Worm (Caenorhabditis elegans): ENCODE data around the gene glb-2.
"Not testable (repeated sequence)": the region's sequence is repeated elsewhere in the genome, so short reads cannot be mapped to it uniquely, and the experiment has no call there.

Gene glb-2

ce11 chrIV:7258253-7258652 lies 4.8 kb downstream of the glb-2 start, which contains the start of gene C06E4.6:
TSS of gene C06E4.6 (minus strand) at chrIV:7258303.
- no peak for TF ChIP-seq unc-62 (GFP tag; optimal IDR thresholded peaks at IDR 0.05)

DNA sequence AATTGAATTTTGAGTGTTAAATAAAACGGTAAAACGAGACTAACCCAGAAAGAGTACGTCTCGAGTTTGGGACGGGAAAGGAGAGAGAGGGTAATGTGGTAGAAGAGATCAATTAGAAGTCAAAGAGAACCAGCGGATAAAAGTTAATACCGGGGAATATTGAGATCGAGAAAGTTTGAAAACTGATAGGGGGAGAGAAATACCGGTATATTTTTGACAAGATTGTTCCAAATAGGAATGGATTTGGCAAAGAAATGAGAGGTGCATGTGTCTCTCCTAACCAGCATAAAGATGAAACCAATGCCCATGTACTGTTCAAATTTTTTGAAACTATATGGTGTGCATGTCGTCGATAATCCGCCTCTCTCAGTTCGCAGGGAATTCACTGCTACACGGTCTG lies 8.3 kb downstream of the glb-2 start, which contains the start of gene C06E4.5:
Gene C06E4.5, plus strand, starts transcription at position 301 of the 400 bp plus-strand sequence.
- not testable (repeated sequence) for TF ChIP-seq unc-62 (GFP tag; optimal IDR thresholded peaks at IDR 0.05)

ce11 chrIV:7253271-7253670 lies 9.8 kb downstream of the glb-2 start:
- no peak for TF ChIP-seq unc-62 (GFP tag; optimal IDR thresholded peaks at IDR 0.05)

DNA sequence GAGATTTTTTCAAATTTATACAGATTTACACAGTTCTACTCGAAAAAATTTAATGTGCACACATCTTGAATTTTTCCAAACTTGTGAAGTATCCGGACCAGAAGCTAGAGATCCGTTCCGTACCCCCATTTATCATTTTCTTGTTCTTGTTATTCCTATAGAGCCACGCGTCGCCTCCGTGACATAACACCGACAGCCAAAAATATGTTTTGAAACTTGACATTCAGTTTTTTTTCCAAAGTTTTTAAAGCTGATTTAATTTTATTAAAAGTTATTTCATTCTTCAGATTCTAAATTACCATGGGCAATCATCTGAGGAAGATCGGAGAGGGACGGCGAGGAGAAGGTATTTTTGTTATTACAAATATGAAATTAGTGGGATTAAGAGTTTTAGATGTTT lies 12.9 kb downstream of the glb-2 start, which contains the start of gene D2024.18:
Gene D2024.18, plus strand, starts transcription at position 301 of the 400 bp plus-strand sequence.
- TF ChIP-seq unc-62 (GFP tag; optimal IDR thresholded peaks at IDR 0.05): no peak

ce11 chrIV:7247243-7247642 lies 15.8 kb downstream of the glb-2 start, which contains the start of gene D2024.1:
TSS of gene D2024.1 (plus strand) at chrIV:7247543.
- TF ChIP-seq unc-62 (GFP tag; optimal IDR thresholded peaks at IDR 0.05): not testable (repeated sequence)

- TF ChIP-seq unc-62 (GFP tag; optimal IDR thresholded peaks at IDR 0.05): no peak
Observed at ce11 chrIV:7246553-7246952, 16.5 kb downstream of the glb-2 start, which contains the start of gene col-114. TSS of gene col-114 (minus strand) at chrIV:7246653.

DNA sequence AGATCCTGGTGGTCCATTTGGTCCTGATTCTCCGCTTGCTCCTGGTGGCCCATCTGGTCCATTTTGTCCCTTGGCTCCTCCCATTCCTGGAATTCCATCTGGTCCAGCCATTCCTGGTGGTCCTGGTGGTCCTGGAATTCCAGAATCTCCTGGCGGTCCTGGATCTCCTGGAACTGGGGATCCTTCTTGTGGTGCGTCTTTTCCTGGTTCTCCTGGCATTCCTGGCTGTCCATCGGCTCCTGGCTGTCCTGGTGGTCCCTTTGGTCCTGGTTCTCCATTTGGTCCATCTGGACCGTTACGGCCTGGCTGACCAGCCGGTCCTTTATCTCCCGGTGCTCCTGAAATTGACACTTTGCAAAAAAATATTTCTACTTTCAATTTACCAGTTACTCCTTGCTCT lies 17.4 kb downstream of the glb-2 start:
- no peak for TF ChIP-seq unc-62 (GFP tag; optimal IDR thresholded peaks at IDR 0.05)

DNA sequence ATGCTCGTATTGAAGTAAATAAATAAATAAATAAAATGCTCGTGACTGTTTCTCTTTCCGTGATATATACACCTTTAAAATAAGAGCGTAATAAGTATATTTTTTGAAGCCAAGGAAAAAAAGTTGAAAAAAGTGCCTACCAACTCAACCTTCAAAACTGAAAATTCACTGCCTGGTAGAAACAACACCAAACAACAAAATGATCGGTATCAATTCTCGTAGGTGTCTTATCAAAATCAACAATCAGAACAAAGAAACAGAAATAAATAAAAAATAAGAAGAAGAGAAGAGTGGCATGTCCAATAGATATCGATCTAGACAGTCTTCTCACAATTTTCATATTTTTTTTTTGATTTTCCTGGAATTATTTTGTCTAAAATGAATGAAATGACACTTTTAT lies 19.1 kb downstream of the glb-2 start, which contains the start of gene afmd-1:
Gene afmd-1, plus strand, starts transcription at position 316 of the 400 bp plus-strand sequence.
- TF ChIP-seq unc-62 (GFP tag; optimal IDR thresholded peaks at IDR 0.05): no peak

ce11 chrIV:7242220-7242789 lies 20.7 kb downstream of the glb-2 start, which contains the start of gene gstk-2:
TSS of gene gstk-2 (minus strand) at chrIV:7242270.
- no peak for TF ChIP-seq unc-62 (GFP tag; optimal IDR thresholded peaks at IDR 0.05)

DNA sequence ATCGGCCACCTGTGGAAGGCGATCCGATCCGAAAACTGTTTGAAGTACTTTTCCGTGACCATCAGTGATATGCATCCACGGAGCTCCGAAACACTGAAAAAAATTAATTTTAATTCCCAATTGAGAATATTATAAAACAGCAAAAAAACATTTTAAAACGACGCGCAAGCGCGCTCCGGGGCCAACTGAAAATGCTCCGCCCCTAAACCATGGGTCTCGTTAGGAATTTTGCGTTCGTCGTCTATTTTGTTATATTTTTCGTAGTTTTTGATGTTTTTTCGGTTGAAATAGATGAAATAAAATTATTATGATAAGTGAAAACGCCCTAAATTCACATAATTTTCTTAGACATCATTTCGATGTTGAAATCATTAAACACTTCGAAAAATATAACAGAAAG lies 22.5 kb downstream of the glb-2 start:
- TF ChIP-seq unc-62 (GFP tag; optimal IDR thresholded peaks at IDR 0.05): no peak

DNA sequence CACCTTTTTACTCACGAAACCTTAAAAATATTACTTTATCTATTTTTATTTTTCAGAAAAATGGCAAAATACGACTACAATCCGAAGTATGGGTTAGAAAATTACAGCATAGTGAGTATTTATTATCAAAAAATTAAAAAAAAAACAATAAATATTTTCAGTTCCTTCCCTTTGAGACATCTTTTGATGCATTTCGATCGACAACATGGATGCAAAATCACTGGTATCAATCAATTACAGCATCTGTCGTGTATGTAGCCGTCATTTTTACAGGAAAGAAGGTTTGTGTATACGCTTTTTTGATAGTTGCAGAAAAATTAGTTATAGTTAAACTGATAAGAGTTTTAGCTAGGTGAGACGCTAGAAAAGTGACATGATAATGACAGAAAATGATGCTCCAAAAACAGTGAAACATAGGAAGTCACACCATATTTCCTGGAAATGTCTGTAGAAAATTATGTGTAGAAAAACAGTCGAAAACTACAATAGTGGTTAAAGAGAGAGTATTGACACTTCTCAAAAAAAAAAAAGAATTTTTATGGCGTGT lies 25.3 kb downstream of the glb-2 start, which contains the start of gene elo-3:
Gene elo-3, plus strand, starts transcription at position 51 of the 547 bp plus-strand sequence.
- TF ChIP-seq unc-62 (GFP tag; optimal IDR thresholded peaks at IDR 0.05): no peak

- TF ChIP-seq unc-62 (GFP tag; optimal IDR thresholded peaks at IDR 0.05): no peak
Observed at ce11 chrIV:7236248-7236772, 26.7 kb downstream of the glb-2 start.

DNA sequence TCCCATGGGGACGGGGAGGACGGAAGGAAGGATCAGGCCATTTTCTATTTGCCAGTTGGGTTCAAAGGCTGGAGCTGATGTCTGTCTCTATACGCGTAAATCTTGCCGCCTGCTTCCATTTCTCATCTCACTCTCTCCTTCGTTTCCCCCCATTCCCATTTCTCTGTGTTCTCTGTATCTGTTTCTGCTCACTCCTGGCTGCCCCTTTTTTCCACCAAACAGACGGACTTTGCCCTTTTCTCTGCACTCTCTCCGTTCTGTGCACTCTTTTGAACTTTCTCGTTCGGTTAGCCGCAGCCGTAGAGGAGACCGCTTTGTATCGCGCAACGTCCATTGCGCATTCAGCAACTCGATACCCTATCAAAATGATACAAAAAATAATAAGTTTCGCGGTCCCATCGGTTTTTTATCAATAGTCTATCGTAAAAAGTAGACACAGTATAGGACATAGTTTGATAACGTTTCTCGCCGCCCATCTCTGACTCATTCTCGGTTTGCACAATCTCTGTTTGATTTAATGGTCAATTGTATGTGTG lies 27.6 kb downstream of the glb-2 start:
- no peak for TF ChIP-seq unc-62 (GFP tag; optimal IDR thresholded peaks at IDR 0.05)

DNA sequence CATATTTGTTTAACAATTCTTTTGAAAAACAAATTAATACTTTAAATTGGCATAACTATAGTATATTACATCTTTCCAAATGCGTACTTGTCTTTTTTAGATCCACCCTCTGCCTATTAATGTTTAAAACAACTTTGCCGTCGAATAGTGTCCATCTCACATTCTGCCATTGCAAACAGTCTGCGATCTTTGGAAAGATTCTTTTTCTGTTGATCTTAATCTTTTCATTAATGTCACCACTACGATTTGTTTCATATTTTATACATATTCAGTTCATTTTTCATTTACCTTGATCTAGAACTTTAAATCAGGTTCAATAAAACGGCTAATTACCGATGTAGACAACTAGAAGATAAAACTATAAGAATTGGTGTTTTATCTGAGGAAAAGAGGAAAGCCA lies 28.4 kb downstream of the glb-2 start:
- TF ChIP-seq unc-62 (GFP tag; optimal IDR thresholded peaks at IDR 0.05): no peak

- no peak for TF ChIP-seq unc-62 (GFP tag; optimal IDR thresholded peaks at IDR 0.05)
Observed at ce11 chrIV:7233566-7234014, 29.4 kb downstream of the glb-2 start.

ce11 chrIV:7230935-7231334 lies 32.1 kb downstream of the glb-2 start, which contains the start of gene D2024.4:
TSS of gene D2024.4 (plus strand) at chrIV:7231235.
- TF ChIP-seq unc-62 (GFP tag; optimal IDR thresholded peaks at IDR 0.05): no peak

All from whole organism, dauer.